Fruit fly (Drosophila melanogaster) whole organism, embryonic: ENCODE data around the gene pr.

Source experiments
- Blimp-1 ChIP-seq: fragments of 200-800 bp; sonication (Bioruptor generic); optimal IDR thresholded peaks from 3 replicates; lab custom pipeline; 2018; ENCODE audit warnings: missing biosample characterization, missing genetic modification characterization, mild to moderate bottlenecking, moderate library complexity, missing genetic modification reagents
- CG10543 ChIP-seq: fragments of 200-800 bp; sonication (Bioruptor generic); optimal IDR thresholded peaks from 3 replicates; lab custom pipeline; 2017; ENCODE audit warnings: missing biosample characterization, mild to moderate bottlenecking, missing genetic modification characterization, moderate library complexity
- CG11085 ChIP-seq: fragments of 200-800 bp; sonication (Bioruptor generic); IDR thresholded peaks from 2 replicates; pipeline ENCODE4 v1.3.6; 2022; ENCODE audit warnings: missing biosample characterization, missing genetic modification characterization
- CG11398 ChIP-seq: fragments of 200-800 bp; sonication (Bioruptor generic); optimal IDR thresholded peaks from 2 replicates; lab custom pipeline; 2016; ENCODE audit warnings: missing biosample characterization, missing genetic modification characterization
- CG12942 ChIP-seq: fragments of 200-800 bp; sonication (Bioruptor generic); optimal IDR thresholded peaks from 3 replicates; lab custom pipeline; 2016; ENCODE audit warnings: missing biosample characterization, missing genetic modification characterization
- CG14667 ChIP-seq: fragments of 200-800 bp; sonication (Bioruptor generic); IDR thresholded peaks from 2 replicates; pipeline ENCODE4 v1.3.6; 2022; ENCODE audit warnings: missing biosample characterization, missing genetic modification characterization
- CG15269 ChIP-seq: fragments of 200-800 bp; sonication (Bioruptor generic); optimal IDR thresholded peaks from 2 replicates; lab custom pipeline; 2018; ENCODE audit warnings: missing biosample characterization, mild to moderate bottlenecking, missing genetic modification characterization, moderate library complexity
- CG17328 ChIP-seq: fragments of 200-800 bp; sonication (Bioruptor generic); IDR thresholded peaks from 2 replicates; pipeline ENCODE4 v1.3.6; 2022; ENCODE audit warnings: missing biosample characterization, missing genetic modification characterization
- CG2875 ChIP-seq: fragments of 200-800 bp; sonication (Bioruptor generic); optimal IDR thresholded peaks from 2 replicates; lab custom pipeline; 2017; ENCODE audit warnings: missing biosample characterization, mild to moderate bottlenecking, missing genetic modification characterization, missing genetic modification reagents
- CG3995 ChIP-seq: fragments of 200-800 bp; sonication (Bioruptor generic); optimal IDR thresholded peaks from 3 replicates; lab custom pipeline; 2016; ENCODE audit warnings: missing biosample characterization, missing genetic modification characterization
- CG4617 ChIP-seq: fragments of 200-800 bp; sonication (Bioruptor generic); optimal IDR thresholded peaks from 3 replicates; lab custom pipeline; 2016; ENCODE audit warnings: missing biosample characterization, missing genetic modification characterization, borderline replicate concordance
- CG5245 ChIP-seq: fragments of 200-800 bp; sonication (Bioruptor generic); optimal IDR thresholded peaks from 3 replicates; lab custom pipeline; 2016; ENCODE audit warnings: missing biosample characterization, missing genetic modification characterization
- CG6272 ChIP-seq: fragments of 200-800 bp; sonication (Bioruptor generic); IDR thresholded peaks from 2 replicates; pipeline ENCODE4 v1.3.6; 2022; ENCODE audit warnings: missing biosample characterization, missing genetic modification characterization
- CG8924 ChIP-seq: fragments of 200-800 bp; optimal IDR thresholded peaks from 3 replicates; lab custom pipeline; 2019; ENCODE audit warnings: missing biosample characterization, mild to moderate bottlenecking, missing genetic modification characterization, moderate library complexity
- CG8944 ChIP-seq: fragments of 200-800 bp; sonication (Bioruptor generic); optimal IDR thresholded peaks from 3 replicates; lab custom pipeline; 2016; ENCODE audit warnings: missing biosample characterization, missing genetic modification characterization
- CG9876 ChIP-seq: fragments of 200-800 bp; sonication (Bioruptor generic); optimal IDR thresholded peaks from 2 replicates; lab custom pipeline; 2016; ENCODE audit warnings: missing biosample characterization, missing genetic modification characterization
- D19A ChIP-seq: fragments of 200-800 bp; optimal IDR thresholded peaks from 3 replicates; lab custom pipeline; 2019; ENCODE audit warnings: missing biosample characterization, mild to moderate bottlenecking, missing genetic modification characterization, moderate library complexity
- Dfd ChIP-seq, 2 experiments: fragments of >200 bp; optimal IDR thresholded peaks; 2 replicates each; lab custom pipeline; 2017; ENCODE audit warnings: missing biosample characterization in 2 of 2, missing genetic modification characterization in 2 of 2
- Doc3 ChIP-seq: fragments of 200-800 bp; sonication (Bioruptor generic); IDR thresholded peaks from 3 replicates; pipeline ENCODE4 v1.3.6; 2022; ENCODE audit warnings: missing biosample characterization, missing genetic modification characterization; ENCODE audit not compliant: partially characterized antibody
- E2f1 ChIP-seq: fragments of 200-800 bp; sonication (Bioruptor generic); IDR thresholded peaks from 2 replicates; pipeline ENCODE4 v1.3.6; 2022; ENCODE audit warnings: missing biosample characterization, missing genetic modification characterization
- HHEX ChIP-seq: fragments of 200-800 bp; sonication (Bioruptor generic); optimal IDR thresholded peaks from 3 replicates; lab custom pipeline; 2017; ENCODE audit warnings: missing biosample characterization, mild to moderate bottlenecking, missing genetic modification characterization, missing genetic modification reagents
- HLHmδ ChIP-seq: fragments of 200-800 bp; sonication (Bioruptor generic); optimal IDR thresholded peaks from 2 replicates; lab custom pipeline; 2018; ENCODE audit warnings: missing biosample characterization, mild to moderate bottlenecking, missing genetic modification characterization, moderate library complexity
- Hand ChIP-seq: fragments of 200-800 bp; sonication (Bioruptor generic); optimal IDR thresholded peaks from 2 replicates; lab custom pipeline; 2017; ENCODE audit warnings: mild to moderate bottlenecking, missing biosample characterization, missing genetic modification reagents, missing genetic modification characterization
- Lpt ChIP-seq: fragments of >200 bp; optimal IDR thresholded peaks from 2 replicates; lab custom pipeline; 2018; ENCODE audit warnings: missing biosample characterization, missing genetic modification characterization
- Sry-δ ChIP-seq: fragments of 200-800 bp; sonication (Bioruptor generic); optimal IDR thresholded peaks from 2 replicates; lab custom pipeline; 2016; ENCODE audit warnings: missing biosample characterization, missing genetic modification characterization
- Usf ChIP-seq: fragments of 200-800 bp; sonication (Bioruptor generic); optimal IDR thresholded peaks from 2 replicates; lab custom pipeline; 2017; ENCODE audit warnings: missing genotype, missing biosample characterization, missing genetic modification characterization
- abd-A ChIP-seq: fragments of 200-800 bp; sonication (Bioruptor generic); optimal IDR thresholded peaks from 3 replicates; lab custom pipeline; 2019; ENCODE audit warnings: missing biosample characterization, mild to moderate bottlenecking, missing genetic modification characterization, moderate library complexity
- br ChIP-seq: fragments of >200 bp; optimal IDR thresholded peaks from 2 replicates; lab custom pipeline; 2017
- cas ChIP-seq: fragments of 200-800 bp; sonication (Bioruptor generic); IDR thresholded peaks from 2 replicates; pipeline ENCODE4 v1.3.6; 2022; ENCODE audit warnings: missing biosample characterization, missing genetic modification characterization
- caup ChIP-seq: fragments of 200-800 bp; sonication (Bioruptor generic); optimal IDR thresholded peaks from 3 replicates; lab custom pipeline; 2017; ENCODE audit warnings: missing biosample characterization, mild to moderate bottlenecking, missing genetic modification characterization, moderate library complexity; ENCODE audit not compliant: severe bottlenecking
- cwo ChIP-seq: fragments of 200-800 bp; sonication (Bioruptor generic); optimal IDR thresholded peaks from 3 replicates; lab custom pipeline; 2017; ENCODE audit warnings: missing biosample characterization, missing genetic modification characterization, mild to moderate bottlenecking, moderate library complexity, missing genetic modification reagents
- emc ChIP-seq: fragments of 200-800 bp; sonication (Bioruptor generic); optimal IDR thresholded peaks from 2 replicates; lab custom pipeline; 2016; ENCODE audit warnings: missing biosample characterization, missing genetic modification characterization
- ewg ChIP-seq: fragments of 200-800 bp; sonication (Bioruptor generic); optimal IDR thresholded peaks from 3 replicates; lab custom pipeline; 2017; ENCODE audit warnings: mild to moderate bottlenecking, missing biosample characterization, missing genetic modification reagents, missing genetic modification characterization
- eyg ChIP-seq: fragments of 200-800 bp; sonication (Bioruptor generic); optimal IDR thresholded peaks from 3 replicates; lab custom pipeline; 2016; ENCODE audit warnings: missing biosample characterization, missing genetic modification characterization
- ftz-f1 ChIP-seq: fragments of 200-800 bp; sonication (Bioruptor generic); optimal IDR thresholded peaks from 2 replicates; lab custom pipeline; 2016; ENCODE audit warnings: missing biosample characterization, missing genetic modification characterization
- jigr1 ChIP-seq: fragments of 200-800 bp; sonication (Bioruptor generic); IDR thresholded peaks from 3 replicates; pipeline ENCODE4 v1.3.6; 2022; ENCODE audit warnings: missing biosample characterization, missing genetic modification characterization
- jumu ChIP-seq: fragments of 200-800 bp; sonication (Bioruptor generic); optimal IDR thresholded peaks from 3 replicates; lab custom pipeline; 2016; ENCODE audit warnings: missing biosample characterization, missing genetic modification characterization
- lov ChIP-seq, 2 experiments: fragments of 200-800 bp in 1 of 2; fragments of >200 bp in 1 of 2; sonication (Bioruptor generic) in 1 of 2; IDR thresholded peaks in 1 of 2; optimal IDR thresholded peaks in 1 of 2; 2 replicates in 1 of 2; 3 replicates in 1 of 2; pipeline versions ENCODE4 v1.3.6 to Lab custom; 2017 to 2022; ENCODE audit warnings: missing biosample characterization in 1 of 2, missing genetic modification characterization in 1 of 2
- nom ChIP-seq: fragments of 200-800 bp; sonication (Bioruptor generic); optimal IDR thresholded peaks from 2 replicates; lab custom pipeline; 2017; ENCODE audit warnings: missing biosample characterization, missing genetic modification characterization, mild to moderate bottlenecking, moderate library complexity, missing genetic modification reagents
- pita ChIP-seq: fragments of 200-800 bp; sonication (Bioruptor generic); optimal IDR thresholded peaks from 2 replicates; lab custom pipeline; 2017; ENCODE audit warnings: missing biosample characterization, mild to moderate bottlenecking, missing genetic modification characterization
- ro ChIP-seq: fragments of 200-800 bp; sonication (Bioruptor generic); IDR thresholded peaks from 2 replicates; pipeline ENCODE4 v1.3.6; 2022; ENCODE audit warnings: missing biosample characterization, missing genetic modification characterization
- slbo ChIP-seq: fragments of 200-800 bp; sonication (Bioruptor generic); IDR thresholded peaks from 2 replicates; pipeline ENCODE4 v1.3.6; 2022; ENCODE audit warnings: missing biosample characterization, missing genetic modification characterization
- slou ChIP-seq: fragments of 200-800 bp; sonication (Bioruptor generic); optimal IDR thresholded peaks from 3 replicates; lab custom pipeline; 2016; ENCODE audit warnings: missing biosample characterization, missing genetic modification characterization
- slp2 ChIP-seq: fragments of 200-800 bp; sonication (Bioruptor generic); optimal IDR thresholded peaks from 2 replicates; lab custom pipeline; 2016; ENCODE audit warnings: missing biosample characterization, missing genetic modification characterization
- so ChIP-seq: fragments of 200-800 bp; sonication (Bioruptor generic); IDR thresholded peaks from 3 replicates; pipeline ENCODE4 v1.3.6; 2022; ENCODE audit warnings: missing biosample characterization, missing genetic modification characterization
- sob ChIP-seq: fragments of 200-800 bp; sonication (Bioruptor generic); IDR thresholded peaks from 2 replicates; pipeline ENCODE4 v1.3.6; 2022; ENCODE audit warnings: missing biosample characterization, missing genetic modification characterization
- sqz ChIP-seq: fragments of 200-800 bp; sonication (Bioruptor generic); optimal IDR thresholded peaks from 3 replicates; lab custom pipeline; 2018; ENCODE audit warnings: missing biosample characterization, mild to moderate bottlenecking, missing genetic modification characterization
- z ChIP-seq: fragments of 200-800 bp; sonication (Bioruptor generic); IDR thresholded peaks from 3 replicates; pipeline ENCODE4 v1.3.6; 2022; ENCODE audit warnings: missing biosample characterization, missing genetic modification characterization
- zfh2 ChIP-seq: fragments of 200-800 bp; sonication (Bioruptor generic); optimal IDR thresholded peaks from 2 replicates; lab custom pipeline; 2016; ENCODE audit warnings: missing biosample characterization, missing genetic modification characterization

Gene pr

DNA sequence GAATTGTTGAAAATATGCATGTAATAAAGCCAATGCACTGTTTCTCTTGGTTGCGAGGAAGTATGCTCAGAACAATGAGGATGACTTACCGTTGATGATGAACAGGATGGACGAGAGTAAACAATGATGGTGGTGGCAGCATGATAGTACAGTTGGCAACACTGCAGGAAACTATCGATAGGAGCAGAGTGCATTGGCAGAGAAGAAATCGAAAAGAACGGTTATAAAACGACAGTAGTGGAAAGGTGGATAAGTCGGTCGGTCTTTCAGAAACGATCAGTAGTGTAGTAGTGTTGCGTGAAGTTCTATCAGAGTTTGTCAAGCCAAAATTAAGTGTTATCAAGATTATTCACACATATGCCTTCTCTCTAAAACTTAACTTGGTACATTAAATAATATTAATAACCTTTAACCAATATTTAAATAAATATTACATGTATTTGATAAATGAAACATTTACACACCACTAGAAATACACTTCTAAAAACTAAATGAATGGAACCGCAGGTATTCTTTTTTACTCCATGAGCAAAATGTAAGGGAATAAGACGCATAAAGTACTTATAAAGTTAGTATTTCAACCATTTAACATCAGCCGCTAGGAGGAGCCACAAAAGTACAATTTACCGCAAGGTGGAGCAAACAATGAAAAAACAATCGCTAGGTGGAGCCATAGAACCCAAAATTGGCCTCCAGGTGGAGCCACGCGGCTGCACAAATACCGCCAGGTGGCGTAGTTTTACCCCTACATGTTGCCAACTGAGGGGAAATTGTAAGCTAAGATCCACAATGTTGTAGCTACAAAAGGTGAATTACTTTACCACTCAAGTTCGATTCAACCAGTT, 45.4 kb upstream of the pr start (continued):
- TF ChIP-seq sqz (peak; percentile 68), CG4617 (GFP tag; lab: Kevin White, UChicago) (peak; percentile 86), Blimp-1 (GFP tag; lab: Kevin White, UChicago) (peak; percentile 66), slbo (GFP tag; lab: Robert Waterston, UW) (peak; percentile 98), CG10543 (peak; percentile 29), CG5245 (GFP tag; lab: Kevin White, UChicago) (peak; percentile 98), cas (peak; percentile 30; the same call in 1 of the 2 replicates), CG17328 (GFP tag; lab: Robert Waterston, UW) (peak; percentile 91), cwo (peak; percentile 46), CG8924 (peak; percentile 81), jigr1 (GFP tag; lab: Robert Waterston, UW) (peak; percentile 50; the same call in 2 of the 3 replicates), CG11398 (peak; percentile 87), HLHmδ (GFP tag; lab: Kevin White, UChicago) (peak; percentile 91), Dfd (GFP tag; optimal IDR thresholded peaks at IDR 0.05; lab: Kevin White, UChicago) (no peak), CG14667 (GFP tag; lab: Robert Waterston, UW) (peak; percentile 95), CG9876 (GFP tag; lab: Kevin White, UChicago) (peak; percentile 96), z (GFP tag; lab: Robert Waterston, UW) (peak; percentile 98), Lpt (GFP tag; lab: Kevin White, UChicago) (no peak), Hand (GFP tag; lab: Kevin White, UChicago) (no peak), HHEX (GFP tag; lab: Kevin White, UChicago) (peak; percentile 43), Doc3 (GFP tag; lab: Robert Waterston, UW) (peak; percentile 78), CG8944 (GFP tag; lab: Kevin White, UChicago) (peak; percentile 96), CG11085 (peak; percentile 96), ewg (peak; percentile 67), emc (GFP tag; lab: Kevin White, UChicago) (peak; percentile 58), CG15269 (tag; lab: Kevin White, UChicago) (peak; percentile 57), CG3995 (GFP tag; lab: Kevin White, UChicago) (peak; percentile 19), br (lab: Kevin White, UChicago) (no peak), sob (GFP tag; lab: Robert Waterston, UW) (peak; percentile 91), CG6272 (GFP tag; lab: Robert Waterston, UW) (peak; percentile 86), CG2875 (peak; percentile 66), so (no peak; the same call in 2 of the 3 replicates), pita (GFP tag; lab: Kevin White, UChicago) (peak; percentile 91), E2f1 (GFP tag; lab: Robert Waterston, UW) (peak; percentile 89), Sry-δ (GFP tag; lab: Kevin White, UChicago) (peak; percentile 79), caup (peak; percentile 85), slou (GFP tag; lab: Kevin White, UChicago) (peak; percentile 90), zfh2 (GFP tag; lab: Kevin White, UChicago) (peak; percentile 62), ftz-f1 (GFP tag; lab: Kevin White, UChicago) (no peak), nom (GFP tag; lab: Kevin White, UChicago) (no peak), abd-A (no peak), lov (optimal IDR thresholded peaks at IDR 0.05; lab: Kevin White, UChicago) (no peak), lov (GFP tag; IDR thresholded peaks at IDR 0.05; lab: Robert Waterston, UW) (peak; percentile 92), ro (GFP tag; lab: Robert Waterston, UW) (peak; percentile 86), D19A (tag; lab: Kevin White, UChicago) (peak; percentile 53), Usf (GFP tag; lab: Kevin White, UChicago) (peak; percentile 59), jumu (GFP tag; lab: Kevin White, UChicago) (peak; percentile 93), CG12942 (GFP tag; lab: Kevin White, UChicago) (peak; percentile 90), slp2 (GFP tag; lab: Kevin White, UChicago) (peak; percentile 90), eyg (peak; percentile 87)
